Fruit fly (Drosophila melanogaster) whole organism, embryonic: ENCODE results near the gene CG7879.

Experiments used
- Bdp1 ChIP-seq: fragments of 200-800 bp; sonication (Bioruptor generic); optimal IDR thresholded peaks from 3 replicates; lab custom pipeline; 2016; ENCODE audit warnings: missing biosample characterization, missing genetic modification characterization
- BtbVII ChIP-seq: fragments of 200-800 bp; sonication (Bioruptor generic); optimal IDR thresholded peaks from 3 replicates; lab custom pipeline; 2017; ENCODE audit warnings: missing biosample characterization, mild to moderate bottlenecking, missing genetic modification characterization
- Bteb2 ChIP-seq: fragments of 200-800 bp; sonication (Bioruptor generic); optimal IDR thresholded peaks from 2 replicates; lab custom pipeline; 2016; ENCODE audit warnings: missing biosample characterization, missing genetic modification characterization
- CG10274 ChIP-seq: fragments of 200-800 bp; sonication (Bioruptor generic); optimal IDR thresholded peaks from 3 replicates; lab custom pipeline; 2017; ENCODE audit warnings: missing biosample characterization, mild to moderate bottlenecking, missing genetic modification characterization
- CG11247 ChIP-seq: fragments of 200-800 bp; sonication (Bioruptor generic); IDR thresholded peaks from 2 replicates; pipeline ENCODE4 v1.3.6; 2022; ENCODE audit warnings: missing biosample characterization, missing genetic modification characterization
- CG11695 ChIP-seq: fragments of 200-800 bp; sonication (Bioruptor generic); IDR thresholded peaks from 3 replicates; pipeline ENCODE4 v1.3.6; 2022; ENCODE audit warnings: missing biosample characterization, missing genetic modification characterization
- CG17912 ChIP-seq: fragments of 200-800 bp; sonication (Bioruptor generic); optimal IDR thresholded peaks from 2 replicates; lab custom pipeline; 2018; ENCODE audit warnings: missing biosample characterization, mild to moderate bottlenecking, missing genetic modification characterization
- CG1792 ChIP-seq: fragments of 200-800 bp; sonication (Bioruptor generic); optimal IDR thresholded peaks from 2 replicates; lab custom pipeline; 2016; ENCODE audit warnings: missing biosample characterization, missing genetic modification characterization
- CG18011 ChIP-seq: fragments of 200-800 bp; sonication (Bioruptor generic); optimal IDR thresholded peaks from 2 replicates; lab custom pipeline; 2017; ENCODE audit warnings: missing biosample characterization, missing genetic modification characterization, mild to moderate bottlenecking, moderate library complexity, missing genotype
- CG2129 ChIP-seq: fragments of 200-800 bp; sonication (Bioruptor generic); IDR thresholded peaks from 2 replicates; pipeline ENCODE4 v1.3.6; 2022; ENCODE audit warnings: missing biosample characterization, missing genetic modification characterization; ENCODE audit not compliant: partially characterized antibody
- CG30431 ChIP-seq: fragments of 200-800 bp; sonication (Bioruptor generic); optimal IDR thresholded peaks from 2 replicates; lab custom pipeline; 2017; ENCODE audit warnings: missing biosample characterization, missing genetic modification characterization
- CG3163 ChIP-seq: fragments of 200-800 bp; sonication (Bioruptor generic); optimal IDR thresholded peaks from 3 replicates; lab custom pipeline; 2016; ENCODE audit warnings: missing biosample characterization, missing genetic modification characterization
- CG32767 ChIP-seq: fragments of 200-800 bp; sonication (Bioruptor generic); IDR thresholded peaks from 2 replicates; pipeline ENCODE4 v1.3.6; 2022; ENCODE audit warnings: missing biosample characterization, missing genetic modification characterization
- CG4617 ChIP-seq: fragments of 200-800 bp; sonication (Bioruptor generic); optimal IDR thresholded peaks from 3 replicates; lab custom pipeline; 2016; ENCODE audit warnings: missing biosample characterization, missing genetic modification characterization, borderline replicate concordance
- CG4854 ChIP-seq: fragments of 200-800 bp; sonication (Bioruptor generic); optimal IDR thresholded peaks from 2 replicates; lab custom pipeline; 2016; ENCODE audit warnings: missing biosample characterization, missing genetic modification characterization, inconsistent platforms
- CG6683 ChIP-seq: fragments of 200-800 bp; sonication (Bioruptor generic); optimal IDR thresholded peaks from 2 replicates; lab custom pipeline; 2017; ENCODE audit warnings: missing biosample characterization, mild to moderate bottlenecking, missing genetic modification characterization, missing genetic modification reagents
- CG7271 ChIP-seq: fragments of 200-800 bp; sonication (Bioruptor generic); optimal IDR thresholded peaks from 2 replicates; lab custom pipeline; 2018; ENCODE audit warnings: missing biosample characterization, mild to moderate bottlenecking, missing genetic modification characterization, moderate library complexity
- Dad ChIP-seq: fragments of 200-800 bp; sonication (Bioruptor generic); optimal IDR thresholded peaks from 3 replicates; lab custom pipeline; 2016; ENCODE audit warnings: missing biosample characterization, missing genetic modification characterization
- MTF-1 ChIP-seq: fragments of 200-800 bp; sonication (Bioruptor generic); optimal IDR thresholded peaks from 2 replicates; lab custom pipeline; 2018; ENCODE audit warnings: missing biosample characterization, mild to moderate bottlenecking, missing genetic modification characterization, borderline replicate concordance
- Meics ChIP-seq: fragments of 200-800 bp; sonication (Bioruptor generic); optimal IDR thresholded peaks from 2 replicates; lab custom pipeline; 2017; ENCODE audit warnings: missing biosample characterization, mild to moderate bottlenecking, missing genetic modification characterization
- Mrtf ChIP-seq: fragments of 200-800 bp; sonication (Bioruptor generic); IDR thresholded peaks from 3 replicates; pipeline ENCODE4 v1.3.6; 2022; ENCODE audit warnings: missing biosample characterization, missing genetic modification characterization
- NFAT ChIP-seq: fragments of 200-800 bp; sonication (Bioruptor generic); IDR thresholded peaks from 2 replicates; pipeline ENCODE4 v1.3.6; 2022; ENCODE audit warnings: missing biosample characterization, missing genetic modification characterization
- Nf-YB ChIP-seq: fragments of 200-800 bp; sonication (Bioruptor generic); optimal IDR thresholded peaks from 3 replicates; lab custom pipeline; 2019; ENCODE audit warnings: missing biosample characterization, mild to moderate bottlenecking, missing genetic modification characterization, moderate library complexity
- Oaz ChIP-seq: fragments of 200-800 bp; sonication (Bioruptor generic); IDR thresholded peaks from 2 replicates; pipeline ENCODE4 v1.3.6; 2022; ENCODE audit warnings: missing biosample characterization, missing genetic modification characterization
- Ravus ChIP-seq: fragments of 200-800 bp; sonication (Bioruptor generic); IDR thresholded peaks from 2 replicates; pipeline ENCODE4 v1.3.6; 2022; ENCODE audit warnings: missing biosample characterization, missing genetic modification characterization
- Ssrp ChIP-seq: fragments of 200-800 bp; sonication (Bioruptor generic); optimal IDR thresholded peaks from 2 replicates; lab custom pipeline; 2018; ENCODE audit warnings: missing biosample characterization, mild to moderate bottlenecking, missing genetic modification characterization, moderate library complexity
- Stat92E ChIP-seq, 3 experiments: fragments of >200 bp in 2 of 3; fragments of 200-800 bp in 1 of 3; sonication (Bioruptor generic) in 1 of 3; optimal IDR thresholded peaks; 2 replicates each; lab custom pipeline; 2017 to 2019; ENCODE audit warnings: missing biosample characterization in 3 of 3, missing genetic modification characterization in 3 of 3, mild to moderate bottlenecking in 1 of 3, moderate library complexity in 1 of 3
- Xrp1 ChIP-seq: fragments of 200-800 bp; sonication (Bioruptor generic); IDR thresholded peaks from 2 replicates; pipeline ENCODE4 v1.3.6; 2022; ENCODE audit warnings: missing biosample characterization, missing genetic modification characterization
- YL-1 ChIP-seq: fragments of 200-800 bp; sonication (Bioruptor generic); optimal IDR thresholded peaks from 3 replicates; lab custom pipeline; 2017; ENCODE audit warnings: missing biosample characterization, mild to moderate bottlenecking, missing genetic modification characterization
- al ChIP-seq: fragments of 200-800 bp; sonication (Bioruptor generic); IDR thresholded peaks from 2 replicates; pipeline ENCODE4 v1.3.6; 2022; ENCODE audit warnings: missing biosample characterization, missing genetic modification characterization
- bowl ChIP-seq: fragments of 200-800 bp; sonication (Bioruptor generic); IDR thresholded peaks from 2 replicates; pipeline ENCODE4 v1.3.6; 2022; ENCODE audit warnings: missing biosample characterization, missing genetic modification characterization
- chif ChIP-seq, 2 experiments: fragments of 200-800 bp; sonication (Bioruptor generic); optimal IDR thresholded peaks; 3 replicates each; lab custom pipeline; 2016; ENCODE audit warnings: missing biosample characterization in 2 of 2, missing genetic modification characterization in 2 of 2
- chn ChIP-seq: fragments of 200-800 bp; sonication (Bioruptor generic); optimal IDR thresholded peaks from 2 replicates; lab custom pipeline; 2016; ENCODE audit warnings: missing biosample characterization, missing genetic modification characterization
- crc ChIP-seq: fragments of 200-800 bp; sonication (Bioruptor generic); optimal IDR thresholded peaks from 2 replicates; lab custom pipeline; 2016; ENCODE audit warnings: missing biosample characterization, missing genetic modification characterization
- da ChIP-seq: fragments of 200-800 bp; sonication (Bioruptor generic); optimal IDR thresholded peaks from 2 replicates; lab custom pipeline; 2016; ENCODE audit warnings: missing biosample characterization, missing genetic modification characterization
- fru ChIP-seq: fragments of >200 bp; optimal IDR thresholded peaks from 2 replicates; lab custom pipeline; 2017
- grau ChIP-seq: fragments of 200-800 bp; optimal IDR thresholded peaks from 3 replicates; lab custom pipeline; 2019; ENCODE audit warnings: missing biosample characterization, mild to moderate bottlenecking, missing genetic modification characterization, moderate library complexity
- inv ChIP-seq: fragments of 200-800 bp; sonication (Bioruptor generic); IDR thresholded peaks from 2 replicates; pipeline ENCODE4 v1.3.6; 2022; ENCODE audit warnings: missing biosample characterization, missing genetic modification characterization; ENCODE audit not compliant: partially characterized antibody
- kah ChIP-seq: fragments of 200-800 bp; sonication (Bioruptor generic); optimal IDR thresholded peaks from 2 replicates; lab custom pipeline; 2018; ENCODE audit warnings: missing biosample characterization, mild to moderate bottlenecking, missing genetic modification characterization
- kay ChIP-seq: fragments of 200-800 bp; sonication (Bioruptor generic); optimal IDR thresholded peaks from 2 replicates; lab custom pipeline; 2016; ENCODE audit warnings: missing biosample characterization, missing genetic modification characterization
- klu ChIP-seq: fragments of 200-800 bp; sonication (Bioruptor generic); IDR thresholded peaks from 2 replicates; pipeline ENCODE4 v1.3.6; 2022; ENCODE audit warnings: missing biosample characterization, missing genetic modification characterization
- mam ChIP-seq: fragments of 200-800 bp; sonication (Bioruptor generic); optimal IDR thresholded peaks from 3 replicates; lab custom pipeline; 2016; ENCODE audit warnings: missing biosample characterization, missing genetic modification characterization
- otp ChIP-seq: fragments of 200-800 bp; sonication (Bioruptor generic); IDR thresholded peaks from 3 replicates; pipeline ENCODE4, ENCODE4 v1.3.6; 2022; ENCODE audit warnings: missing biosample characterization, missing genetic modification characterization
- pb ChIP-seq: fragments of 200-800 bp; sonication (Bioruptor generic); optimal IDR thresholded peaks from 3 replicates; lab custom pipeline; 2016; ENCODE audit warnings: missing biosample characterization, missing genetic modification characterization
- pita ChIP-seq: fragments of 200-800 bp; sonication (Bioruptor generic); optimal IDR thresholded peaks from 2 replicates; lab custom pipeline; 2017; ENCODE audit warnings: missing biosample characterization, mild to moderate bottlenecking, missing genetic modification characterization
- pros ChIP-seq: fragments of 200-800 bp; sonication (Bioruptor generic); optimal IDR thresholded peaks from 3 replicates; lab custom pipeline; 2019; ENCODE audit warnings: missing biosample characterization, mild to moderate bottlenecking, missing genetic modification characterization, moderate library complexity
- so ChIP-seq: fragments of 200-800 bp; sonication (Bioruptor generic); IDR thresholded peaks from 3 replicates; pipeline ENCODE4 v1.3.6; 2022; ENCODE audit warnings: missing biosample characterization, missing genetic modification characterization
- usp ChIP-seq: fragments of >200 bp; optimal IDR thresholded peaks from 2 replicates; lab custom pipeline; 2017; ENCODE audit warnings: missing biosample characterization, missing genetic modification characterization
- zf30C ChIP-seq: fragments of 200-800 bp; sonication (Bioruptor generic); optimal IDR thresholded peaks from 3 replicates; lab custom pipeline; 2018; ENCODE audit warnings: missing biosample characterization, mild to moderate bottlenecking, missing genetic modification characterization

Gene CG7879

dm6 chr3L:1536487-1537337 lies 31.7 kb downstream of the CG7879 start, which contains the start of the genes CG12091 and pns (continued):
- TF ChIP-seq al (GFP tag; lab: Robert Waterston, UW) (peak; percentile 42; the same call in 1 of the 2 replicates), CG17912 (GFP tag; lab: Kevin White, UChicago) (no peak), NFAT (GFP tag; lab: Robert Waterston, UW) (peak; percentile 54), pb (GFP tag; lab: Kevin White, UChicago) (peak; percentile 45), CG11247 (GFP tag; lab: Robert Waterston, UW) (peak; percentile 29; the same call in 1 of the 2 replicates), CG10274 (no peak), usp (no peak), Bdp1 (GFP tag; lab: Kevin White, UChicago) (peak; percentile 60), grau (tag; lab: Kevin White, UChicago) (peak; percentile 67), zf30C (peak; percentile 12), so (peak; percentile 6; the same call in 2 of the 3 replicates), kah (GFP tag; lab: Kevin White, UChicago) (peak; percentile 4), Dad (GFP tag; lab: Kevin White, UChicago) (peak; percentile 67), CG18011 (GFP tag; lab: Kevin White, UChicago) (peak; percentile 49), inv (GFP tag; lab: Robert Waterston, UW) (peak; percentile 73; the same call in 1 of the 2 replicates), da (GFP tag; lab: Kevin White, UChicago) (peak; percentile 8), BtbVII (GFP tag; lab: Kevin White, UChicago) (peak; percentile 70), CG30431 (no peak), Bteb2 (peak; percentile 56), Oaz (GFP tag; lab: Robert Waterston, UW) (no peak), bowl (0 out of 2 replicates have a peak, but pooled peaks have one; percentile 5), klu (GFP tag; lab: Robert Waterston, UW) (peak; percentile 53; the same call in 1 of the 2 replicates), Nf-YB (GFP tag; lab: Kevin White, UChicago) (peak; percentile 32), pita (GFP tag; lab: Kevin White, UChicago) (no peak), chif (GFP tag; optimal IDR thresholded peaks at IDR 0.05; lab: Kevin White, UChicago) (peak; percentile 66 to 69), Stat92E (GFP tag; optimal IDR thresholded peaks at IDR 0.05; lab: Kevin White, UChicago) (no peak), Meics (GFP tag; lab: Kevin White, UChicago) (peak; percentile 87), fru (lab: Kevin White, UChicago) (no peak), chn (GFP tag; lab: Kevin White, UChicago) (peak; percentile 79), pros (no peak), CG6683 (GFP tag; lab: Kevin White, UChicago) (no peak), CG3163 (peak; percentile 45), kay (GFP tag; lab: Kevin White, UChicago) (peak; percentile 57), CG4854 (peak; percentile 60), Ravus (GFP tag; lab: Robert Waterston, UW) (no peak), CG11695 (GFP tag; lab: Robert Waterston, UW) (peak; percentile 65; the same call in 2 of the 3 replicates), CG4617 (peak; percentile 27), YL-1 (GFP tag; lab: Kevin White, UChicago) (peak; percentile 82), CG32767 (peak; percentile 47; the same call in 1 of the 2 replicates), Ssrp (tag; lab: Kevin White, UChicago) (peak; percentile 28), CG2129 (GFP tag; lab: Robert Waterston, UW) (no peak), crc (GFP tag; lab: Kevin White, UChicago) (peak; percentile 26), otp (peak; percentile 79; the same call in 2 of the 3 replicates), Xrp1 (GFP tag; lab: Robert Waterston, UW) (peak; percentile 61; the same call in 1 of the 2 replicates), mam (GFP tag; lab: Kevin White, UChicago) (peak; percentile 79), CG7271 (peak; percentile 52), Mrtf (GFP tag; lab: Robert Waterston, UW) (no peak), CG1792 (GFP tag; lab: Kevin White, UChicago) (peak; percentile 60), MTF-1 (no peak)
